Worm (Caenorhabditis elegans) whole organism, L3 larva: ENCODE measurements around the gene ttr-50.

Experiments
- aly-2 ChIP-seq: fragments of 150-350 bp; optimal IDR thresholded peaks from 2 replicates; lab custom pipeline; 2014; ENCODE audit warnings: missing biosample characterization, missing genetic modification characterization
- ama-1 ChIP-seq: fragments of 150-350 bp; optimal IDR thresholded peaks from 2 replicates; lab custom pipeline; 2018
- nhr-28 ChIP-seq: fragments of 150-350 bp; optimal IDR thresholded peaks from 2 replicates; lab custom pipeline; 2014; ENCODE audit warnings: missing biosample characterization, missing genetic modification characterization
- ztf-4 ChIP-seq: fragments of 150-350 bp; optimal IDR thresholded peaks from 2 replicates; lab custom pipeline; 2014; ENCODE audit warnings: missing biosample characterization, missing genetic modification characterization

DNA sequence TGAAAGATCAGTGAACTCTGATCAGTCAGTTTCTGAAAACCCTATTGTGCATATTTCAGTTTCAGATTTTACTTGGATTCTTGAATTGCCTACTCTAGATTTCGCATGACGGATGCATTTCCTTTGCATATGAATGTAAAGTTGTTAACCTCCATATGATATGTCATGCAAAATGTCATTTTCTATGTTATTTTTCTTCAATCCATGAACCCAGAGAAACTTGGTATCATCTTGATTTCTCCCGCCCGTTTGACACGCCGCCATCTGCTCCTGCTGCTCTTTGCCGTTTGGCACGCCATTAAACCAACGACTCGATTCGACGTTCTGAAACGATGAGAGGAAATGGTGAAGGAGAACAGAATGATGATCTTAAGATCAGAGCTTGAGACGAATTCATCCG lies 9.5 kb upstream of the ttr-50 start:
- TF ChIP-seq ama-1 (lab: Kevin White, UChicago) (no peak), aly-2 (tag; lab: Kevin White, UChicago) (no peak), ztf-4 (tag; lab: Kevin White, UChicago) (no peak), nhr-28 (no peak)
